Fruit fly (Drosophila melanogaster) whole organism, adult: Measurements from ENCODE around the gene hid.

Experiments
- CG11617 ChIP-seq: fragments of 200-800 bp; sonication (Bioruptor generic); optimal IDR thresholded peaks from 2 replicates; lab custom pipeline; 2017; ENCODE audit warnings: mild to moderate bottlenecking, missing biosample characterization, missing genetic modification reagents, missing genetic modification characterization
- CG12768 ChIP-seq: fragments of 200-800 bp; sonication (Bioruptor generic); optimal IDR thresholded peaks from 2 replicates; lab custom pipeline; 2017; ENCODE audit warnings: missing biosample characterization, missing genetic modification characterization, mild to moderate bottlenecking, moderate library complexity, missing genetic modification reagents
- CG33017 ChIP-seq: fragments of 200-800 bp; sonication (Bioruptor generic); optimal IDR thresholded peaks from 2 replicates; lab custom pipeline; 2018; ENCODE audit warnings: missing biosample characterization, mild to moderate bottlenecking, missing genetic modification characterization, moderate library complexity
- CG5204 ChIP-seq: fragments of 200-800 bp; sonication (Bioruptor generic); optimal IDR thresholded peaks from 2 replicates; lab custom pipeline; 2016; ENCODE audit warnings: missing biosample characterization, missing genetic modification characterization
- CG7045 ChIP-seq: fragments of 200-800 bp; sonication (Bioruptor generic); optimal IDR thresholded peaks from 2 replicates; lab custom pipeline; 2017; ENCODE audit warnings: missing biosample characterization, mild to moderate bottlenecking, missing genetic modification characterization
- Hr96 ChIP-seq: fragments of 200-800 bp; sonication (Bioruptor generic); optimal IDR thresholded peaks from 2 replicates; lab custom pipeline; 2016; ENCODE audit warnings: missing biosample characterization, missing genetic modification characterization
- Mnt ChIP-seq: fragments of 200-800 bp; sonication (Bioruptor generic); optimal IDR thresholded peaks from 2 replicates; lab custom pipeline; 2016; ENCODE audit warnings: missing biosample characterization, mild to moderate bottlenecking, missing genetic modification characterization
- bab1 ChIP-seq: fragments of 200-800 bp; sonication (Bioruptor generic); optimal IDR thresholded peaks from 3 replicates; lab custom pipeline; 2019; ENCODE audit warnings: missing biosample characterization, mild to moderate bottlenecking, missing genetic modification characterization, moderate library complexity
- cic ChIP-seq: fragments of 200-800 bp; sonication (Bioruptor generic); optimal IDR thresholded peaks from 2 replicates; lab custom pipeline; 2017; ENCODE audit warnings: missing biosample characterization, mild to moderate bottlenecking, missing genetic modification characterization, moderate library complexity
- kay ChIP-seq: fragments of 200-800 bp; sonication (Bioruptor generic); peaks from one replicate; lab custom pipeline; 2016; ENCODE audit warnings: missing biosample characterization, missing genetic modification characterization, borderline replicate concordance
- ovo ChIP-seq: fragments of 200-800 bp; sonication (Bioruptor generic); optimal IDR thresholded peaks from 2 replicates; lab custom pipeline; 2016; ENCODE audit warnings: missing biosample characterization, missing genetic modification characterization

DNA sequence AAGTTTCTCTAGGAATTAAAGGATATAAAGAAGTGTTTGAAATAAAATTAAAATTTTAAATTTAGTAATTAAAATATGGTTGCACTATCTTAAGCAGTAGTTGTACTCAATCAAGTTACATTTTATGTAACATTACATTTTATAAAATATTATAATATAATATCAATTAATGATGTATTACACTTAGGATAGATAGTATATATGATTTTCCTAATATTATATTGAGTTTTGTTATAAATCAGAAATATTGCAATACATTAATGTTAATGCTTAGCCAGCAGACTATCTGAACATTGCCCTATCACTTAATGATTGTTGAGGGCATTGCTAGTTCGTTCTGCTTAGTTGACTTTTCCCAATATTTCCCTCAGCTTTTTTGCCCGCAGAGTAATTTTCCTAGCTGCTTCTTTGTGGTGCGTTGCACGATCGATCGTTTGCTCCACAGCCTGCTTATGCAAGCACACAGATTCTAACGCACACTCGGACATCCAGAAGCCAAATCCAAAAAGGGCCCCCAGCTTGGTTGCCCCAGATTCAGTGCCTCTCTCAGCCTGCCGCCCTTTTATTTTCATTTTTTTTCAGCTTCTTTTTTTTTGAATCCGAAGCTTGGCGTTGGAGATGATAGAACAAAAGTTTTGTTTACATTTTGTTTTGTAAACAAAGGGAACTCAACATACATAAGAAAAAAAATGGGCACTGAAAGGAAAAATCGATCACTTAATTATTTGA lies 41.4 kb upstream of the hid start:
- TF ChIP-seq ovo (GFP tag; lab: Kevin White, UChicago): no peak
- TF ChIP-seq Hr96 (GFP tag; lab: Kevin White, UChicago): no peak
- no peak for TF ChIP-seq bab1
- no peak for TF ChIP-seq kay
- no peak for TF ChIP-seq Mnt (GFP tag; lab: Kevin White, UChicago)
- TF ChIP-seq CG12768: no peak
- no peak for TF ChIP-seq CG7045
- TF ChIP-seq CG11617 (GFP tag; lab: Kevin White, UChicago): no peak
- TF ChIP-seq cic (GFP tag; lab: Kevin White, UChicago): no peak
- TF ChIP-seq CG33017: no peak
- TF ChIP-seq CG5204 (GFP tag; lab: Kevin White, UChicago): no peak
